Fruit fly (Drosophila melanogaster) Kc167 (cell line): ENCODE data around the gene sip3.

ENCODE experiments used
- Myc ChIP-seq: fragments of >200 bp; optimal IDR thresholded peaks from 2 replicates; lab custom pipeline; 2017; ENCODE audit warnings: missing external identifiers
- Sin3A ChIP-seq: fragments of >200 bp; optimal IDR thresholded peaks from 2 replicates; lab custom pipeline; 2018; ENCODE audit warnings: missing external identifiers
- h ChIP-seq: fragments of >200 bp; optimal IDR thresholded peaks from 3 replicates; lab custom pipeline; 2018; ENCODE audit warnings: missing external identifiers
- insv ChIP-seq: fragments of >200 bp; optimal IDR thresholded peaks from 3 replicates; lab custom pipeline; 2018; ENCODE audit warnings: missing external identifiers
- psq ChIP-seq: fragments of >200 bp; optimal IDR thresholded peaks from 2 replicates; lab custom pipeline; 2017; ENCODE audit warnings: missing external identifiers
- ttk ChIP-seq: sonication (Bioruptor generic); optimal IDR thresholded peaks from 2 replicates; lab custom pipeline; 2017; ENCODE audit warnings: missing external identifiers

Gene sip3

dm6 chr3R:31771790-31772576 lies at the start of gene sip3, which contains the start of gene betaGlu:
TSS of gene sip3 (plus strand) at chr3R:31772219.
TSS of gene betaGlu (minus strand) at chr3R:31771848.
- TF ChIP-seq Sin3A (lab: Kevin White, UChicago) (no peak), Myc (lab: Kevin White, UChicago) (no peak), ttk (no peak), h (lab: Kevin White, UChicago) (no peak)

dm6 chr3R:31723206-31723933 lies 48.6 kb upstream of the sip3 start:
- TF ChIP-seq insv (lab: Kevin White, UChicago) (no peak), Myc (lab: Kevin White, UChicago) (no peak), h (lab: Kevin White, UChicago) (no peak), psq (no peak), Sin3A (lab: Kevin White, UChicago) (no peak), ttk (no peak)

dm6 chr3R:31724136-31724535 lies 47.9 kb upstream of the sip3 start:
- TF ChIP-seq h (lab: Kevin White, UChicago) (no peak), Myc (lab: Kevin White, UChicago) (no peak), insv (lab: Kevin White, UChicago) (no peak), Sin3A (lab: Kevin White, UChicago) (no peak), psq (no peak), ttk (no peak)

- TF ChIP-seq ttk (no peak), insv (lab: Kevin White, UChicago) (peak; percentile 12)
These were observed 47.3 kb upstream of the sip3 start for dm6 chr3R:31724580-31725320.

dm6 chr3R:31725486-31726227 lies 46.4 kb upstream of the sip3 start:
- TF ChIP-seq Sin3A (lab: Kevin White, UChicago) (no peak), insv (lab: Kevin White, UChicago) (no peak), psq (no peak), h (lab: Kevin White, UChicago) (no peak), Myc (lab: Kevin White, UChicago) (no peak), ttk (no peak)

dm6 chr3R:31726286-31726685 lies 45.7 kb upstream of the sip3 start:
- TF ChIP-seq h (lab: Kevin White, UChicago) = no peak
- no peak for TF ChIP-seq insv (lab: Kevin White, UChicago)
- no peak for TF ChIP-seq psq
- TF ChIP-seq Myc (lab: Kevin White, UChicago) = no peak
- no peak for TF ChIP-seq Sin3A (lab: Kevin White, UChicago)
- no peak for TF ChIP-seq ttk

dm6 chr3R:31727773-31728172 lies 44.2 kb upstream of the sip3 start:
- TF ChIP-seq ttk (no peak), Sin3A (lab: Kevin White, UChicago) (no peak), insv (lab: Kevin White, UChicago) (no peak), Myc (lab: Kevin White, UChicago) (no peak), psq (no peak), h (lab: Kevin White, UChicago) (no peak)

dm6 chr3R:31736776-31737175 lies 35.2 kb upstream of the sip3 start, which contains the start of the genes CstF50 and CG11563:
TSS of gene CstF50 (minus strand) at chr3R:31736963.
TSS of gene CG11563 (plus strand) at chr3R:31737035.
- TF ChIP-seq insv (lab: Kevin White, UChicago) = no peak
- no peak for TF ChIP-seq Sin3A (lab: Kevin White, UChicago)
- no peak for TF ChIP-seq Myc (lab: Kevin White, UChicago)
- no peak for TF ChIP-seq h (lab: Kevin White, UChicago)

dm6 chr3R:31738060-31738619 lies 33.9 kb upstream of the sip3 start, which contains the start of gene eEF1alpha2:
TSS of gene eEF1alpha2 (plus strand) at chr3R:31738468.
- TF ChIP-seq psq = no peak
- TF ChIP-seq Myc (lab: Kevin White, UChicago) = no peak
- no peak for TF ChIP-seq insv (lab: Kevin White, UChicago)
- no peak for TF ChIP-seq h (lab: Kevin White, UChicago)
- no peak for TF ChIP-seq ttk
- no peak for TF ChIP-seq Sin3A (lab: Kevin White, UChicago)

dm6 chr3R:31739067-31739786 lies 32.8 kb upstream of the sip3 start:
- TF ChIP-seq insv (lab: Kevin White, UChicago) = no peak
- no peak for TF ChIP-seq h (lab: Kevin White, UChicago)
- TF ChIP-seq ttk = no peak
- TF ChIP-seq Myc (lab: Kevin White, UChicago) = no peak
- TF ChIP-seq Sin3A (lab: Kevin White, UChicago) = no peak
- TF ChIP-seq psq = no peak
